Worm (Caenorhabditis elegans): ENCODE results near the gene K08D8.2.

DNA sequence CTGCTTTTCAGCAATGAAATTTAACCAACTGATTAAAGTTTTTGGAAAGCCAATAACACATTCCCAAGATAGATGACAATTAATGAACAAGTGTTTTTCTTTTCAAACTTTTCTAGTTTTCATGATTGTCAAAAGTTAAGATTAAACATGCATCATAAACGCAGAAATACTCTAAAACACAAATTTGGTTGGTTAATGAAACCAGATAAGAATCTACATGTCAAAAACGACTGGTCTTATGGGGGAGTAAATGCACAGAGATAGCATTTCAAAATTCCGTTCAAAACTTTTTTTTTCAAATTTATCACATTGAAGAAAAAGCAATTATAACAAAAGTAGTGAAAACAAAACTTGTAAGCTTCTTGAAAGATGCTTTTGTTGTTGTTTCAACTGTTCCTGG, 827 bp downstream of the K08D8.2 start:
- TF ChIP-seq hrde-1 (tag; optimal IDR thresholded peaks at IDR 0.05; ENCODE audit: borderline replicate concordance) (no peak), ztf-6 (GFP tag; IDR thresholded peaks at IDR 0.05) (no peak), nfya-2 (GFP tag; IDR thresholded peaks at IDR 0.05) (no peak), nhr-120 (GFP tag; IDR thresholded peaks at IDR 0.05) (no peak), pha-4 (tag; optimal IDR thresholded peaks at IDR 0.05) (no peak), tlf-1 (GFP tag; optimal IDR thresholded peaks at IDR 0.05) (no peak), nfyb-1 (GFP tag; IDR thresholded peaks at IDR 0.05) (no peak), snpc-4 (GFP tag; optimal IDR thresholded peaks at IDR 0.05) (no peak), snpc-4 (tag; optimal IDR thresholded peaks at IDR 0.05) (no peak), F22D6.2 (tag; optimal IDR thresholded peaks at IDR 0.05) (no peak), die-1 (tag; optimal IDR thresholded peaks at IDR 0.05) (no peak), ceh-58 (GFP tag; IDR thresholded peaks at IDR 0.05) (no peak), egrh-3 (GFP tag; IDR thresholded peaks at IDR 0.05) (no peak), bed-1 (GFP tag; IDR thresholded peaks at IDR 0.05) (no peak)

Measured in whole organism, young adult.